Worm (Caenorhabditis elegans) whole organism, L1 larva: ENCODE data around the gene srd-8.

ENCODE experiments used
- C04F5.9 ChIP-seq: sonication (generic microtip); optimal IDR thresholded peaks from 2 replicates; lab custom pipeline; 2016; ENCODE audit warnings: missing genetic modification characterization, missing compliant biosample characterization
- C16A3.4 ChIP-seq: fragments of 150-350 bp; optimal IDR thresholded peaks from 2 replicates; lab custom pipeline; 2014; ENCODE audit warnings: missing biosample characterization, missing genetic modification characterization
- C34B4.2 ChIP-seq: sonication (generic microtip); optimal IDR thresholded peaks from 2 replicates; lab custom pipeline; 2017; ENCODE audit warnings: mild to moderate bottlenecking, missing genetic modification characterization, missing compliant biosample characterization
- F16B12.6 ChIP-seq: fragments of 150-350 bp; optimal IDR thresholded peaks from 2 replicates; lab custom pipeline; 2014; ENCODE audit warnings: missing biosample characterization, missing genetic modification characterization
- ama-1 ChIP-seq: fragments of 150-350 bp; optimal IDR thresholded peaks from 2 replicates; lab custom pipeline; 2014
- ceh-82 ChIP-seq, 3 experiments: fragments of 150-350 bp in 1 of 3; sonication (generic microtip) in 2 of 3; optimal IDR thresholded peaks; 2 replicates each; lab custom pipeline; 2014 to 2017; ENCODE audit warnings: missing biosample characterization in 3 of 3, missing genetic modification characterization in 3 of 3
- ceh-88 ChIP-seq: fragments of 200-800 bp; sonication (Bioruptor generic); IDR thresholded peaks from 2 replicates; pipeline ENCODE4 v1.3.6; 2022; ENCODE audit warnings: missing genetic modification characterization, missing compliant biosample characterization
- dpl-1 ChIP-seq, 3 experiments: fragments of 150-350 bp in 2 of 3; sonication (generic microtip) in 1 of 3; optimal IDR thresholded peaks; 2 replicates each; lab custom pipeline; 2014 to 2017; ENCODE audit warnings: missing biosample characterization in 3 of 3, missing genetic modification characterization in 3 of 3, missing genetic modification reagents in 3 of 3
- dsc-1 ChIP-seq: sonication (generic microtip); optimal IDR thresholded peaks from 2 replicates; lab custom pipeline; 2016; ENCODE audit warnings: mild to moderate bottlenecking, missing genetic modification characterization, missing compliant biosample characterization
- efl-1 ChIP-seq, 4 experiments: fragments of 150-350 bp; optimal IDR thresholded peaks in 3 of 4; peaks in 1 of 4; 1 replicate in 1 of 4; 2 replicates in 3 of 4; lab custom pipeline; 2014; ENCODE audit warnings: missing biosample characterization in 2 of 4, missing genetic modification characterization in 2 of 4, missing genetic modification reagents in 2 of 4
- ets-5 ChIP-seq: fragments of 200-800 bp; sonication (Bioruptor generic); IDR thresholded peaks from 2 replicates; pipeline ENCODE4 v1.3.6; 2022; ENCODE audit warnings: missing genetic modification characterization, missing compliant biosample characterization
- fkh-4 ChIP-seq: sonication (generic microtip); optimal IDR thresholded peaks from 2 replicates; lab custom pipeline; 2016; ENCODE audit warnings: missing compliant biosample characterization, missing genetic modification characterization, borderline replicate concordance
- fos-1 ChIP-seq: fragments of 150-350 bp; optimal IDR thresholded peaks from 2 replicates; lab custom pipeline; 2014; ENCODE audit warnings: missing biosample characterization, missing genetic modification characterization
- grh-1 ChIP-seq: fragments of 200-800 bp; sonication (Bioruptor generic); IDR thresholded peaks from 2 replicates; pipeline ENCODE4 v1.3.6; 2022; ENCODE audit warnings: missing genetic modification reagents, missing genetic modification characterization, missing compliant biosample characterization
- irx-1 ChIP-seq: sonication (generic microtip); optimal IDR thresholded peaks from 2 replicates; lab custom pipeline; 2016; ENCODE audit warnings: missing genetic modification characterization, missing compliant biosample characterization
- jun-1 ChIP-seq: fragments of 150-350 bp; optimal IDR thresholded peaks from 2 replicates; lab custom pipeline; 2014; ENCODE audit warnings: missing biosample characterization, missing genetic modification reagents, missing genetic modification characterization
- lin-14 ChIP-seq: fragments of 200-800 bp; sonication (Bioruptor generic); optimal IDR thresholded peaks from 2 replicates; lab custom pipeline; 2018; ENCODE audit warnings: mild to moderate bottlenecking, missing genetic modification characterization, moderate library complexity, missing compliant biosample characterization
- lin-15B ChIP-seq: fragments of 150-350 bp; sonication (generic microtip); optimal IDR thresholded peaks from 3 replicates; lab custom pipeline; 2014; ENCODE audit warnings: missing biosample characterization, missing genetic modification characterization
- lin-35 ChIP-seq, 2 experiments: fragments of 150-350 bp; optimal IDR thresholded peaks; 2 replicates each; lab custom pipeline; 2014; ENCODE audit warnings: missing biosample characterization in 2 of 2, missing genetic modification characterization in 2 of 2, missing genetic modification reagents in 2 of 2
- lir-3 ChIP-seq: sonication (generic microtip); optimal IDR thresholded peaks from 2 replicates; lab custom pipeline; 2016; ENCODE audit warnings: mild to moderate bottlenecking, missing genetic modification characterization, moderate library complexity, missing compliant biosample characterization; ENCODE audit not compliant: poor library complexity
- lsy-2 ChIP-seq, 2 experiments: fragments of 150-350 bp; optimal IDR thresholded peaks; 2 replicates each; lab custom pipeline; 2014; ENCODE audit warnings: missing biosample characterization in 2 of 2, missing genetic modification characterization in 2 of 2
- mab-9 ChIP-seq: fragments of 200-800 bp; sonication (Bioruptor generic); IDR thresholded peaks from 2 replicates; pipeline ENCODE4 v1.3.6; 2022; ENCODE audit warnings: missing genetic modification reagents, missing genetic modification characterization, missing compliant biosample characterization
- mep-1 ChIP-seq: fragments of 150-350 bp; optimal IDR thresholded peaks from 2 replicates; lab custom pipeline; 2014; ENCODE audit warnings: missing biosample characterization, missing genetic modification characterization
- nhr-20 ChIP-seq: sonication (generic microtip); optimal IDR thresholded peaks from 2 replicates; lab custom pipeline; 2016; ENCODE audit warnings: mild to moderate bottlenecking, missing genetic modification characterization, missing compliant biosample characterization
- nhr-47 ChIP-seq: sonication (generic microtip); optimal IDR thresholded peaks from 2 replicates; lab custom pipeline; 2016; ENCODE audit warnings: mild to moderate bottlenecking, missing genetic modification characterization, moderate library complexity, missing compliant biosample characterization
- nhr-71 ChIP-seq: sonication (generic microtip); optimal IDR thresholded peaks from 2 replicates; lab custom pipeline; 2016; ENCODE audit warnings: mild to moderate bottlenecking, missing genetic modification characterization, moderate library complexity, missing compliant biosample characterization
- nhr-77 ChIP-seq: fragments of 150-350 bp; optimal IDR thresholded peaks from 2 replicates; lab custom pipeline; 2014; ENCODE audit warnings: missing biosample characterization, missing genetic modification characterization
- nhr-85 ChIP-seq: sonication (generic microtip); peaks from one replicate; lab custom pipeline; 2016; ENCODE audit warnings: missing genetic modification characterization, inconsistent platforms, missing compliant biosample characterization
- pag-3 ChIP-seq: sonication (generic microtip); optimal IDR thresholded peaks from 2 replicates; lab custom pipeline; 2017; ENCODE audit warnings: missing genetic modification characterization, mild to moderate bottlenecking, missing compliant biosample characterization, antibody characterized with exemption, borderline replicate concordance; ENCODE audit not compliant: insufficient read depth
- rnt-1 ChIP-seq: sonication (generic microtip); optimal IDR thresholded peaks from 2 replicates; lab custom pipeline; 2016; ENCODE audit warnings: mild to moderate bottlenecking, missing genetic modification characterization, moderate library complexity, missing compliant biosample characterization
- snpc-4 ChIP-seq: fragments of 150-350 bp; optimal IDR thresholded peaks from 2 replicates; lab custom pipeline; 2014; ENCODE audit warnings: missing biosample characterization, missing genetic modification characterization
- snu-23 ChIP-seq: sonication (generic microtip); optimal IDR thresholded peaks from 2 replicates; lab custom pipeline; 2016; ENCODE audit warnings: missing genetic modification characterization, missing compliant biosample characterization
- sptf-1 ChIP-seq: fragments of 150-350 bp; optimal IDR thresholded peaks from 2 replicates; lab custom pipeline; 2014; ENCODE audit warnings: missing biosample characterization, missing genetic modification characterization
- sup-37 ChIP-seq: fragments of 200-800 bp; sonication (Bioruptor generic); optimal IDR thresholded peaks from 2 replicates; lab custom pipeline; 2018; ENCODE audit warnings: mild to moderate bottlenecking, missing genetic modification characterization, missing compliant biosample characterization
- swsn-7 ChIP-seq: sonication (generic microtip); optimal IDR thresholded peaks from 2 replicates; lab custom pipeline; 2016; ENCODE audit warnings: missing genetic modification characterization, missing compliant biosample characterization
- tbx-2 ChIP-seq: sonication (generic microtip); optimal IDR thresholded peaks from 2 replicates; lab custom pipeline; 2016; ENCODE audit warnings: missing genetic modification characterization, missing compliant biosample characterization
- unc-130 ChIP-seq: fragments of 150-350 bp; optimal IDR thresholded peaks from 2 replicates; lab custom pipeline; 2017; ENCODE audit warnings: missing biosample characterization, missing genetic modification characterization, inconsistent platforms
- unc-30 ChIP-seq: sonication (generic microtip); optimal IDR thresholded peaks from 2 replicates; lab custom pipeline; 2017; ENCODE audit warnings: missing biosample characterization, missing genetic modification characterization
- vab-15 ChIP-seq: sonication (generic microtip); optimal IDR thresholded peaks from 2 replicates; lab custom pipeline; 2017; ENCODE audit warnings: missing genotype, mild to moderate bottlenecking, missing genetic modification characterization, missing compliant biosample characterization
- xbp-1 ChIP-seq: sonication (generic microtip); optimal IDR thresholded peaks from 2 replicates; lab custom pipeline; 2016; ENCODE audit warnings: missing genetic modification characterization, missing compliant biosample characterization
- zag-1 ChIP-seq: fragments of 150-350 bp; optimal IDR thresholded peaks from 2 replicates; lab custom pipeline; 2014; ENCODE audit warnings: missing biosample characterization, missing genetic modification characterization
- ztf-11 ChIP-seq, 2 experiments: sonication (generic microtip); optimal IDR thresholded peaks; 2 replicates each; lab custom pipeline; 2016 to 2017; ENCODE audit warnings: missing genetic modification characterization in 2 of 2, missing biosample characterization in 1 of 2, missing compliant biosample characterization in 1 of 2
- ztf-4 ChIP-seq: fragments of 150-350 bp; optimal IDR thresholded peaks from 2 replicates; lab custom pipeline; 2014; ENCODE audit warnings: missing biosample characterization, missing genetic modification characterization

Gene srd-8

DNA sequence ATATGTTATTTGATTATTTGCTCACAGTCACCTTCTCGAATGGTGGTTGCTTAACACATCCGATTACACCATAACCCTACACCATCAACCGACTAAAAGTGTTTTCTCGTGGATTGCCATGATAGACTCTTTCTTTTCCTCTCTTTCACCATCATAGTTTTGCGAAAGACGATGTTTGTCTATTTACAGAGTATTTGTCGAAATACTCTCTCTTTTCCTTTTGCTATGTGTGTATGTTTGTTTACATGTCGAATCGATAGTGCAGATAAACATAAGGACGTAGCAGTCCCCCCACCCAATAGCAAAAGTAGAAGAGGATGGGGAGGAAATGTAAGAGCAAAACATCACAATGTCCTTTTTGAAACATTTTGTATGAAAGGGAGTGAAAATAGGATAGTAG lies 42.1 kb downstream of the srd-8 start:
- peak in 1 of 2 experiments; percentile 11 for TF ChIP-seq lsy-2 (tag; optimal IDR thresholded peaks at IDR 0.05; lab: Kevin White, UChicago)
- TF ChIP-seq tbx-2 (tag; lab: Kevin White, UChicago) = peak; percentile 35
- 0 out of 2 replicates have a peak, but pooled peaks have one; percentile 42 for TF ChIP-seq mab-9
- no peak for TF ChIP-seq swsn-7 (tag; lab: Kevin White, UChicago)
- no peak for TF ChIP-seq ets-5 (GFP tag; lab: Robert Waterston, UW)
- peak; percentile 40 for TF ChIP-seq nhr-71 (tag; lab: Kevin White, UChicago)
- TF ChIP-seq sptf-1 = no peak
- no peak for TF ChIP-seq C16A3.4
- peak; percentile 43 for TF ChIP-seq nhr-77
- peak; percentile 7 for TF ChIP-seq jun-1
- no peak for TF ChIP-seq unc-30
- TF ChIP-seq F16B12.6 (tag; lab: Kevin White, UChicago) = no peak
- TF ChIP-seq lin-35 (GFP tag; optimal IDR thresholded peaks at IDR 0.05; lab: Kevin White, UChicago) = no peak
- no peak for TF ChIP-seq vab-15
- peak; percentile 49 for TF ChIP-seq lin-14 (GFP tag; lab: Kevin White, UChicago)
- no peak for TF ChIP-seq lin-15B
- TF ChIP-seq, all 84 proteins: peak for 7

DNA sequence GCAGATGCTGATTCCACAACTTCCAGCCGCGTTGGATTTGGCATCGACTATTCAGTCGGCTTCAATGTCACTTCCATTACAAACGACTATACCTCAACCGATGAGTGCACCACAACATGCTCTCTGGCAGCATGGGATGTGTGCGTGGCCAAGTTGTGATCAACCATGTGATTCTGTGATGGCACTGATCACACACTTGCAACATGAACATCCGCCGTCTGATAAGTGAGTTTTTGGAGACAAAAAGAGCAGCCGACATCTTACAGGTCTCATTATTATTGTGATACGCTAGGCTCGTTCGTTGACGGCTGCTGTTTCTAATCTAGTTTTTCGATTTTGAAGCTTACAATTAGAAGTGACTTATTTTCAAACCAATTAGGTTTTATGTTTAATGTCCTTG lies 43.0 kb downstream of the srd-8 start:
- TF ChIP-seq snpc-4 (tag; lab: Kevin White, UChicago) = peak; percentile 72
- no peak for TF ChIP-seq mab-9

DNA sequence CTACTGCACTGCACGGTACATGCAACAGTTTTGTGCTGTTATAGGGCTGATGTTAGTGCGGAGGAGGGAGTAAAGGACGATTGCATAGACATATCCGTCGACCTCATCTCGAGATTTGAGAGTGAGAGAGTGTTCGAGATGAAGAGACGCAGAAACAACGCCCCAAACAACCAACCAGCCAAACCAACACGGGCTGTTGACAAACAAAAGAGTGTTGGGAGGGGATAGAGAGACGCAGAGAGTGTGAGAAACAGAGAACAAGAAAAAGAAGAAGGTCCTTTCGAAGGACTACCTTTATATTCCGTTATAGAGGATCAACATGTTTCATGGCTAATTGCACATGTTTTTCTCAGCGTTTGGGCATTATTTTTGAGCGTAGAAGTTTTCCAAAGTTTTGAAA lies 45.1 kb downstream of the srd-8 start:
- TF ChIP-seq fos-1 (tag; lab: Kevin White, UChicago) (no peak), unc-30 (no peak), ama-1 (no peak), nhr-20 (tag; lab: Kevin White, UChicago) (peak; percentile 11), irx-1 (tag; lab: Kevin White, UChicago) (peak; percentile 21), efl-1 (optimal IDR thresholded peaks at IDR 0.05; lab: Kevin White, UChicago) (peak; percentile 29 to 31), efl-1 (GFP tag; optimal IDR thresholded peaks at IDR 0.05 in 1 of 2; lab: Kevin White, UChicago) (peak in 1 of 2 experiments; percentile 87), ztf-11 (tag; optimal IDR thresholded peaks at IDR 0.05; lab: Kevin White, UChicago) (no peak), C34B4.2 (no peak), ceh-82 (tag; optimal IDR thresholded peaks at IDR 0.05; lab: Kevin White, UChicago) (peak; percentile 20 to 29 (median 21)), nhr-77 (peak; percentile 54), nhr-71 (tag; lab: Kevin White, UChicago) (peak; percentile 52), mab-9 (no peak), swsn-7 (tag; lab: Kevin White, UChicago) (peak; percentile 53), zag-1 (tag; lab: Kevin White, UChicago) (no peak), C04F5.9 (tag; lab: Kevin White, UChicago) (no peak), lin-35 (GFP tag; optimal IDR thresholded peaks at IDR 0.05; lab: Kevin White, UChicago) (peak in 1 of 2 experiments; percentile 22), sup-37 (GFP tag; lab: Kevin White, UChicago) (peak; percentile 48), unc-130 (tag; lab: Kevin White, UChicago) (no peak), xbp-1 (tag; lab: Kevin White, UChicago) (peak; percentile 19), snu-23 (GFP tag; lab: Kevin White, UChicago) (peak; percentile 45), dsc-1 (tag; lab: Kevin White, UChicago) (peak; percentile 31), ceh-88 (no peak), tbx-2 (tag; lab: Kevin White, UChicago) (peak; percentile 66), mep-1 (tag; lab: Kevin White, UChicago) (peak; percentile 31), lin-14 (GFP tag; lab: Kevin White, UChicago) (peak; percentile 87), dpl-1 (GFP tag; optimal IDR thresholded peaks at IDR 0.05; lab: Kevin White, UChicago) (peak in 1 of 3 experiments; percentile 3), fkh-4 (no peak), ztf-4 (peak; percentile 68), grh-1 (GFP tag; lab: Robert Waterston, UW) (no peak), rnt-1 (tag; lab: Kevin White, UChicago) (peak; percentile 42), nhr-85 (tag; lab: Kevin White, UChicago) (peak; percentile 78), pag-3 (tag; lab: Kevin White, UChicago) (no peak), lir-3 (tag; lab: Kevin White, UChicago) (no peak), lsy-2 (tag; optimal IDR thresholded peaks at IDR 0.05; lab: Kevin White, UChicago) (peak in 1 of 2 experiments; percentile 40), nhr-47 (tag; lab: Kevin White, UChicago) (peak; percentile 52)
